Worm (Caenorhabditis elegans): ENCODE results near the gene ZK105.12.

Gene ZK105.12

ce11 chrV:7728003-7728678, 12.2 kb upstream of the ZK105.12 start (continued):
- no peak for TF ChIP-seq ZK185.1 (tag; optimal IDR thresholded peaks at IDR 0.05; ENCODE audit: poor library complexity, severe bottlenecking)
- no peak for TF ChIP-seq F52B5.7 (tag; optimal IDR thresholded peaks at IDR 0.05)
- no peak for TF ChIP-seq madf-8 (GFP tag; conservative IDR thresholded peaks at IDR 0.05)
- peak; percentile 99 for TF ChIP-seq zfh-2 (GFP tag; conservative IDR thresholded peaks at IDR 0.05)
- no peak for TF ChIP-seq B0035.1 (tag; optimal IDR thresholded peaks at IDR 0.05)
- TF ChIP-seq B0019.2 (GFP tag; conservative IDR thresholded peaks at IDR 0.05), result no peak
- TF ChIP-seq ztf-28 (GFP tag; IDR thresholded peaks at IDR 0.05), result no peak
- no peak for TF ChIP-seq unc-130 (GFP tag; optimal IDR thresholded peaks at IDR 0.05)
- TF ChIP-seq aptf-2 (GFP tag; conservative IDR thresholded peaks at IDR 0.05), result no peak
- no peak for TF ChIP-seq ceh-91 (GFP tag; IDR thresholded peaks at IDR 0.05)
- peak; percentile 22 for TF ChIP-seq athp-1 (tag; optimal IDR thresholded peaks at IDR 0.05)
- no peak for TF ChIP-seq bed-2 (GFP tag; IDR thresholded peaks at IDR 0.05)
- no peak for TF ChIP-seq snpc-1.3 (tag; optimal IDR thresholded peaks at IDR 0.05; ENCODE audit: insufficient read depth)
- TF ChIP-seq him-1 (tag; optimal IDR thresholded peaks at IDR 0.05), result no peak
- peak; percentile 48 for TF ChIP-seq ceh-27 (GFP tag; optimal IDR thresholded peaks at IDR 0.05)
- peak; percentile 83 for TF ChIP-seq lin-40 (tag; optimal IDR thresholded peaks at IDR 0.05)
- TF ChIP-seq unc-62 (GFP tag; optimal IDR thresholded peaks at IDR 0.05), result no peak
- no peak for TF ChIP-seq sea-2 (GFP tag; IDR thresholded peaks at IDR 0.05)
- TF ChIP-seq somi-1 (GFP tag; optimal IDR thresholded peaks at IDR 0.05), result peak; percentile 46
- no peak for TF ChIP-seq F57A8.1 (GFP tag; optimal IDR thresholded peaks at IDR 0.05)
- TF ChIP-seq ztf-3 (GFP tag; optimal IDR thresholded peaks at IDR 0.05), result peak; percentile 24
- TF ChIP-seq hlh-12 (tag; optimal IDR thresholded peaks at IDR 0.05), result no peak
- TF ChIP-seq snpc-1.1 (tag; optimal IDR thresholded peaks at IDR 0.05; ENCODE audit: insufficient read depth), result no peak
- peak; percentile 81 for TF ChIP-seq atf-7 (tag; optimal IDR thresholded peaks at IDR 0.05)
- no peak for TF ChIP-seq B0336.3 (GFP tag; IDR thresholded peaks at IDR 0.05)
- TF ChIP-seq pbrm-1 (GFP tag; IDR thresholded peaks at IDR 0.05), result 0 out of 2 replicates have a peak, but pooled peaks have one; percentile 25
- no peak for TF ChIP-seq F22D6.2 (tag; optimal IDR thresholded peaks at IDR 0.05)
- no peak for TF ChIP-seq ccch-3 (GFP tag; optimal IDR thresholded peaks at IDR 0.05)
- no peak for TF ChIP-seq tlf-1 (GFP tag; optimal IDR thresholded peaks at IDR 0.05)
- TF ChIP-seq lin-26 (GFP tag; IDR thresholded peaks at IDR 0.05), result no peak
- no peak for TF ChIP-seq rcor-1 (GFP tag; IDR thresholded peaks at IDR 0.05)
- TF ChIP-seq snpc-4 (GFP tag; optimal IDR thresholded peaks at IDR 0.05), result no peak
- TF ChIP-seq snpc-4 (tag; optimal IDR thresholded peaks at IDR 0.05), result peak in 2 of 4 experiments; percentile 22 to 54
- no peak for TF ChIP-seq F33H1.4 (GFP tag; IDR thresholded peaks at IDR 0.05)
- no peak for TF ChIP-seq F57C9.4 (tag; optimal IDR thresholded peaks at IDR 0.05)
- TF ChIP-seq attf-5 (GFP tag; optimal IDR thresholded peaks at IDR 0.05), result peak; percentile 53
- peak; percentile 39 for TF ChIP-seq chd-7 (tag; optimal IDR thresholded peaks at IDR 0.05)
- no peak for TF ChIP-seq xnd-1 (tag; optimal IDR thresholded peaks at IDR 0.05)
- TF ChIP-seq Y56A3A.18 (GFP tag; IDR thresholded peaks at IDR 0.05), result no peak
- no peak for TF ChIP-seq lag-1 (GFP tag; IDR thresholded peaks at IDR 0.05)
- TF ChIP-seq ztf-26 (tag; optimal IDR thresholded peaks at IDR 0.05), result no peak
- peak; percentile 2 to 23 for TF ChIP-seq let-607 (tag; optimal IDR thresholded peaks at IDR 0.05)
- TF ChIP-seq Y95B8A.8 (GFP tag; IDR thresholded peaks at IDR 0.05), result no peak
- TF ChIP-seq hmg-1.2 (GFP tag; IDR thresholded peaks at IDR 0.05), result peak; percentile 84
- TF ChIP-seq lsy-27 (tag; optimal IDR thresholded peaks at IDR 0.05; ENCODE audit: borderline replicate concordance, insufficient read depth), result no peak
- peak; percentile 63 for TF ChIP-seq nhr-80 (tag; optimal IDR thresholded peaks at IDR 0.05)
- no peak for TF ChIP-seq lin-54 (GFP tag; optimal IDR thresholded peaks at IDR 0.05)
- peak; percentile 94 for TF ChIP-seq K12H6.12 (tag; optimal IDR thresholded peaks at IDR 0.05)

All from whole organism, young adult.